Worm (Caenorhabditis elegans) whole organism, L3 larva: ENCODE measurements around the gene srd-70.

Source experiments
- R02D3.7 ChIP-seq: fragments of 150-350 bp; optimal IDR thresholded peaks from 2 replicates; lab custom pipeline; 2014; ENCODE audit warnings: missing biosample characterization, missing genetic modification characterization
- aly-2 ChIP-seq: fragments of 150-350 bp; optimal IDR thresholded peaks from 2 replicates; lab custom pipeline; 2014; ENCODE audit warnings: missing biosample characterization, missing genetic modification characterization
- ama-1 ChIP-seq: fragments of 150-350 bp; optimal IDR thresholded peaks from 2 replicates; lab custom pipeline; 2018
- ceh-16 ChIP-seq: sonication (generic microtip); optimal IDR thresholded peaks from 2 replicates; lab custom pipeline; 2017; ENCODE audit warnings: missing biosample characterization, missing genetic modification characterization
- ceh-28 ChIP-seq: fragments of 150-350 bp; optimal IDR thresholded peaks from 2 replicates; lab custom pipeline; 2014; ENCODE audit warnings: missing biosample characterization, missing genetic modification reagents, missing genetic modification characterization
- ceh-82 ChIP-seq: fragments of 150-350 bp; optimal IDR thresholded peaks from 2 replicates; lab custom pipeline; 2014; ENCODE audit warnings: missing biosample characterization, missing genetic modification characterization
- egl-5 ChIP-seq: fragments of 150-350 bp; optimal IDR thresholded peaks from 2 replicates; lab custom pipeline; 2017; ENCODE audit warnings: missing biosample characterization, missing genetic modification reagents, missing genetic modification characterization, inconsistent platforms
- elt-3 ChIP-seq, 3 experiments: fragments of 150-350 bp in 1 of 3; sonication (generic microtip) in 2 of 3; optimal IDR thresholded peaks; 2 replicates in 2 of 3; 4 replicates in 1 of 3; lab custom pipeline; 2014 to 2017; ENCODE audit warnings: missing biosample characterization in 3 of 3, missing genetic modification characterization in 3 of 3
- eor-1 ChIP-seq, 2 experiments: fragments of 150-350 bp; optimal IDR thresholded peaks; 2 replicates each; lab custom pipeline; 2014 to 2018; ENCODE audit warnings: missing biosample characterization in 2 of 2, missing genetic modification characterization in 2 of 2
- hmg-11 ChIP-seq: sonication (generic microtip); optimal IDR thresholded peaks from 2 replicates; lab custom pipeline; 2016; ENCODE audit warnings: missing genetic modification characterization, missing compliant biosample characterization
- lin-15B ChIP-seq: fragments of 150-350 bp; optimal IDR thresholded peaks from 2 replicates; lab custom pipeline; 2014; ENCODE audit warnings: missing biosample characterization, missing genetic modification characterization
- lin-39 ChIP-seq: fragments of 150-350 bp; optimal IDR thresholded peaks from 2 replicates; lab custom pipeline; 2018; ENCODE audit warnings: missing biosample characterization, missing genetic modification reagents, missing genetic modification characterization
- mdl-1 ChIP-seq: fragments of 150-350 bp; optimal IDR thresholded peaks from 2 replicates; lab custom pipeline; 2014; ENCODE audit warnings: missing biosample characterization, missing genetic modification characterization
- mml-1 ChIP-seq: fragments of 150-350 bp; sonication (generic microtip); optimal IDR thresholded peaks from 3 replicates; lab custom pipeline; 2014; ENCODE audit warnings: missing biosample characterization, missing genetic modification characterization
- nfya-1 ChIP-seq: sonication (generic microtip); optimal IDR thresholded peaks from 2 replicates; lab custom pipeline; 2017; ENCODE audit warnings: missing genetic modification characterization, mild to moderate bottlenecking, missing compliant biosample characterization, antibody characterized with exemption, moderate library complexity; ENCODE audit not compliant: insufficient read depth
- nhr-23 ChIP-seq: fragments of 150-350 bp; optimal IDR thresholded peaks from 2 replicates; lab custom pipeline; 2014; ENCODE audit warnings: missing biosample characterization, missing genetic modification reagents, missing genetic modification characterization
- nhr-237 ChIP-seq: fragments of 150-350 bp; optimal IDR thresholded peaks from 2 replicates; lab custom pipeline; 2014; ENCODE audit warnings: missing biosample characterization, missing genetic modification characterization
- nhr-25 ChIP-seq: sonication (generic microtip); optimal IDR thresholded peaks from 2 replicates; lab custom pipeline; 2017; ENCODE audit warnings: missing biosample characterization, missing genetic modification characterization
- nhr-28 ChIP-seq: fragments of 150-350 bp; optimal IDR thresholded peaks from 2 replicates; lab custom pipeline; 2014; ENCODE audit warnings: missing biosample characterization, missing genetic modification characterization
- nhr-43 ChIP-seq: sonication (generic microtip); optimal IDR thresholded peaks from 2 replicates; lab custom pipeline; 2016; ENCODE audit warnings: mild to moderate bottlenecking, missing genetic modification characterization, missing compliant biosample characterization; ENCODE audit not compliant: poor library complexity, severe bottlenecking
- nhr-76 ChIP-seq: fragments of 150-350 bp; sonication (generic microtip); optimal IDR thresholded peaks from 5 replicates; lab custom pipeline; 2014; ENCODE audit warnings: missing biosample characterization, missing genetic modification characterization
- nhr-77 ChIP-seq: fragments of 150-350 bp; optimal IDR thresholded peaks from 2 replicates; lab custom pipeline; 2014; ENCODE audit warnings: missing biosample characterization, missing genetic modification characterization
- pha-4 ChIP-seq: fragments of 150-350 bp; optimal IDR thresholded peaks from 2 replicates; lab custom pipeline; 2014; ENCODE audit warnings: missing biosample characterization, missing genetic modification reagents, missing genetic modification characterization
- skn-1 ChIP-seq: fragments of 150-350 bp; optimal IDR thresholded peaks from 2 replicates; lab custom pipeline; 2014; ENCODE audit warnings: missing biosample characterization, missing genetic modification characterization
- unc-39 ChIP-seq: sonication (generic microtip); optimal IDR thresholded peaks from 4 replicates; lab custom pipeline; 2017; ENCODE audit warnings: missing biosample characterization, missing genetic modification characterization
- unc-62 ChIP-seq: fragments of 150-350 bp; sonication (generic microtip); optimal IDR thresholded peaks from 4 replicates; lab custom pipeline; 2014; ENCODE audit warnings: missing biosample characterization, missing genetic modification reagents, missing genetic modification characterization
- ztf-11 ChIP-seq: fragments of 150-350 bp; optimal IDR thresholded peaks from 2 replicates; lab custom pipeline; 2014; ENCODE audit warnings: missing biosample characterization, missing genetic modification characterization
- ztf-4 ChIP-seq: fragments of 150-350 bp; optimal IDR thresholded peaks from 2 replicates; lab custom pipeline; 2014; ENCODE audit warnings: missing biosample characterization, missing genetic modification characterization

Gene srd-70

DNA sequence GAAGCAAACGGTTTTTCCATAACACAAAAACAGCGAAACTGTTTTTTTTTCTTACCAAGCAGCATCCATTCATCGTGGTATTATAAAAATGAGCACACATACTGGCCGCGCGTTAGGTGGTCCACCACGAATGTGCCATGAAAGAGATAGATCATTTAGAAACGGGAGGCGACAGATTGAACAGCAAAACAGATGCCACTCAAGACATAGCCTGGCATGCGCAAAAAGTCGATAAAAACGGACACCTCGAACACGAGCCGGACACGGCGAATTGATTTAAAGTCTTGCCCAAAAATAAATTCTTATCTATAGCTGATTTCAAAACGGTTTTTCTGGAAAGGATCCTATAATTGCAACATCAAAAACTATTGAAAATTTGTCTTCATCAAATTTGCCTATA, 3.2 kb downstream of the srd-70 start:
- no peak for TF ChIP-seq mml-1 (tag; lab: Kevin White, UChicago)
- TF ChIP-seq lin-39 (tag; lab: Kevin White, UChicago), result peak; percentile 14
- TF ChIP-seq hmg-11 (tag; lab: Kevin White, UChicago), result peak; percentile 39
- TF ChIP-seq nhr-28 (tag; lab: Kevin White, UChicago), result no peak
- TF ChIP-seq egl-5 (tag; lab: Kevin White, UChicago), result no peak
- no peak for TF ChIP-seq mdl-1 (tag; lab: Kevin White, UChicago)
- TF ChIP-seq, all 47 proteins: peak for 2

DNA sequence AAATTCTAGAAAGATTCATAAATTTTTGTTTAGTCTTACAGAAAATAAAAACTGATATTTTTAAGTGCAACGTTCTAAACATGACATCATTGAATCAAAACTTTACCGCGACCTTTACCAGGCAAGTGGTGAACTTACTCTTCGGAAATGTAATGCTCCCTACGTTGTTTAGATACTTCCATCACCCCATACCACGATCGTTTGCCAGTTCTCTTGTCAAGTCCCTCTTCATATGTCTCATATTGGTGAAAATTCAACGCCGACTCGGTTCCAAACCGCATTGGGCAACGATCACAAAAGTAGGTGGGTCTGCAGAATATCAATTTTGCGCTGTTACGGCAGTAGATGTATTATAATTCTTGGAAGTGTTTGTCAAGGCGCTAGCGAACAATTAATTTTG, 6.9 kb downstream of the srd-70 start, which contains the start of gene B0250.18:
Gene B0250.18, minus strand, starts transcription at position 101 of the 400 bp plus-strand sequence.
- TF ChIP-seq mml-1 (tag; lab: Kevin White, UChicago), result no peak
- no peak for TF ChIP-seq nhr-28 (tag; lab: Kevin White, UChicago)
- TF ChIP-seq aly-2 (tag; lab: Kevin White, UChicago), result no peak
- TF ChIP-seq unc-62 (GFP tag; lab: Kevin White, UChicago), result no peak

- no peak for TF ChIP-seq nhr-25 (tag; lab: Kevin White, UChicago)
- TF ChIP-seq elt-3 (tag; optimal IDR thresholded peaks at IDR 0.05; lab: Kevin White, UChicago), result no peak
- no peak for TF ChIP-seq pha-4
- TF ChIP-seq skn-1 (tag; lab: Kevin White, UChicago), result no peak
These were observed 10.9 kb downstream of the srd-70 start for ce11 chrV:20464778-20465177.

DNA sequence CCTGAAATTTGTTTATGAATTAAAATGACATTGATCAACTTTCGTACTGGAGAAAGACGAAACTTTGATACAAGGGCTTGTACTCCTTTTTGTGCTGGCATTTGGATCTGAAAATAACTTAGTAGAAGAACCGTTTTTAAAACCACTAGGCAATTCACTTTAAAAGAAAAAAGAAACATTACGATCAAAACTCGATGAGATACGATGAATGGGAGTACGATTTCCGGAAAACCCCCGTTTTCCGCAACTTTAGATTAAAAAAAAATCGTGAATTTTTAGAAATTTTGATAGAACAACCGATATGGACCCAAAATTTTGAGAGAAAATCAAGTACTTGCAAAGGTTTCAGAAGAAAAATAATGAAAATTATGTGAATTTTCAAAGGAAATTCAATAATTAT, 16.5 kb downstream of the srd-70 start, which contains the start of gene B0250.8:
Gene B0250.8, minus strand, starts transcription at position 101 of the 400 bp plus-strand sequence.
- no peak for TF ChIP-seq nhr-77
- TF ChIP-seq pha-4, result no peak
- TF ChIP-seq nhr-76 (tag; lab: Kevin White, UChicago), result no peak
- TF ChIP-seq ztf-11 (tag; lab: Kevin White, UChicago), result no peak
- no peak for TF ChIP-seq ztf-4
- TF ChIP-seq nfya-1, result no peak
- no peak for TF ChIP-seq unc-39 (tag; lab: Kevin White, UChicago)

- TF ChIP-seq nhr-43 (tag; lab: Kevin White, UChicago), result no peak
- TF ChIP-seq nhr-25 (tag; lab: Kevin White, UChicago), result no peak
- no peak for TF ChIP-seq unc-39 (tag; lab: Kevin White, UChicago)
- no peak for TF ChIP-seq ama-1 (lab: Kevin White, UChicago)
- no peak for TF ChIP-seq pha-4
- TF ChIP-seq ztf-4, result no peak
- TF ChIP-seq nfya-1, result no peak
- TF ChIP-seq eor-1 (tag; optimal IDR thresholded peaks at IDR 0.05; lab: Kevin White, UChicago), result no peak
- TF ChIP-seq ceh-16 (tag; lab: Kevin White, UChicago), result no peak
- TF ChIP-seq hmg-11 (tag; lab: Kevin White, UChicago), result no peak
- TF ChIP-seq mdl-1 (tag; lab: Kevin White, UChicago), result no peak
These were observed 21.1 kb downstream of the srd-70 start for ce11 chrV:20475029-20475428.

DNA sequence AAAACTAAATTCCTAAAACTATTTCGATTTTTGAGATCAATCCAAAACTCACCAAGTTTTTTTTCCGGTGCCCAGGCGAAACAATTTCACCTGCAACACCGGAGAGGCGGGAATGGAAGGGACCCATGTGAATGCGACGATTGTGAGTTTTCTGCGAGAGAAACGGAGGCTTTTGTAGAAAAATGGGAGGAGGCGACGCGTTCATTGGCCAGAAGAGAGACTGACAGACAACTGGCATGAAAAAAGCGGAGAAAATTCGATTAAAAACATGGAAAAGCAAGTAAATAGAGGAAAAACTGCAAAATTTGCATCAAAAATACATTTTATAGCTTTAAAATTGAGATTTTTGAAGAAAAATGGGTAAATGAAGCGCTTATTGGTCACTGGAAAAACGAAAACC, 21.9 kb downstream of the srd-70 start, which contains the start of gene B0250.7:
Gene B0250.7, minus strand, starts transcription at position 232 of the 400 bp plus-strand sequence.
- no peak for TF ChIP-seq nhr-237 (tag; lab: Kevin White, UChicago)
- peak; percentile 97 for TF ChIP-seq nfya-1
- TF ChIP-seq, all 47 proteins: peak for 1

DNA sequence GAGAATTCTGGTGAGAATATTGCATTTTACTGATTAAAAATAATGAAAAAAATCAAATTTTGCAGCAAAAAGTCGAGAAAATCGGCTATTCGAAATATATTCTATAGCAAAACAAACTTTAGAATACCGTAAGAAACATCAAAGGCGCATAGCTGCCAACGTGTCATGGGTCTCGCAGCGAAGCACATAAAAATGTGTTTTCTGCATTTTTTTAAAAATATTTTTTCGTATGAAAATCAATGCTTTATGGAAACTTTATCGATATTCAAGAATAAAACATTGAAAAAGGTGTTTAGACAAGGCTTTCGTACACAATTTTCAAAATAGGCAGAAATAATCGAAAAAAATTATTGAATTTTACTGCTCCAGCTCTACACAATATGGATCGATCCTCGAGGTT, 22.6 kb downstream of the srd-70 start:
- TF ChIP-seq aly-2 (tag; lab: Kevin White, UChicago) (no peak), nhr-43 (tag; lab: Kevin White, UChicago) (no peak), ceh-28 (tag; lab: Kevin White, UChicago) (no peak)

DNA sequence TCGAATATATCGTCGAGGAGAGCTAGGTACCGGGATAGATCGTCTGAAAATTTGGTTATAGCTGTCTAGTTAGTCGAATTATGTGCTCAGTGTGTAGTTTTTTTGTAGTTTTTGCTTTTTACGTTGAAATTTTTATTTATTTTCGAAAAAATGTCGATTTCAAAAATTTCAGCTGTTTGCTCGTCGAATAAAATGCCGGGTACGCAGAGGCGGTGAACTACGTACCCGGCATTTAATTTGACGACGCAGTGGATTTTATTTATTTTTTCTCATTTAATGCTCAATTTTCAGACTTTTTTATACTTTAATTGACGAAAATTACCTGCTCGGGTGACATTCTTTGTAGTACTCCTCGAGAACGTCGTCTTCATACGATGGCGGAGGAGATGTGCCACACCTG, 23.1 kb downstream of the srd-70 start:
- TF ChIP-seq pha-4 (peak; percentile 0), unc-39 (tag; lab: Kevin White, UChicago) (no peak), nhr-76 (tag; lab: Kevin White, UChicago) (no peak), R02D3.7 (tag; lab: Kevin White, UChicago) (peak; percentile 20), hmg-11 (tag; lab: Kevin White, UChicago) (peak; percentile 41), ceh-82 (tag; lab: Kevin White, UChicago) (no peak), nhr-23 (tag; lab: Kevin White, UChicago) (peak; percentile 17), nhr-43 (tag; lab: Kevin White, UChicago) (no peak), nfya-1 (peak; percentile 46), nhr-237 (tag; lab: Kevin White, UChicago) (no peak), lin-15B (tag; lab: Kevin White, UChicago) (peak; percentile 34)
- TF ChIP-seq, all 47 proteins: peak for 6
